Fruit fly (Drosophila melanogaster) whole organism, wandering third instar larva: Measurements from ENCODE around the gene CG13067.
A peak's percentile ranks its signal among the peaks of the same experiment; 100 is the strongest.

Source experiments
- CG32264 ChIP-seq: fragments of 200-800 bp; sonication (Bioruptor generic); optimal IDR thresholded peaks from 2 replicates; lab custom pipeline; 2016; ENCODE audit warnings: missing biosample characterization, missing genetic modification characterization
- CrebA ChIP-seq: fragments of 200-800 bp; sonication (Bioruptor generic); optimal IDR thresholded peaks from 2 replicates; lab custom pipeline; 2016; ENCODE audit warnings: missing biosample characterization, mild to moderate bottlenecking, missing genetic modification characterization, borderline replicate concordance
- Dfd ChIP-seq: fragments of >200 bp; optimal IDR thresholded peaks from 2 replicates; lab custom pipeline; 2017; ENCODE audit warnings: missing biosample characterization, missing genetic modification characterization
- HLH106 ChIP-seq: fragments of 200-800 bp; optimal IDR thresholded peaks from 3 replicates; lab custom pipeline; 2019; ENCODE audit warnings: missing biosample characterization, mild to moderate bottlenecking, missing genetic modification characterization, moderate library complexity
- Hr78 ChIP-seq: fragments of >200 bp; optimal IDR thresholded peaks from 2 replicates; lab custom pipeline; 2017; ENCODE audit warnings: missing biosample characterization, missing genetic modification characterization
- Hr83 ChIP-seq: fragments of 200-300 bp; sonication (Bioruptor generic); optimal IDR thresholded peaks from 2 replicates; lab custom pipeline; 2016; ENCODE audit warnings: missing biosample characterization, mild to moderate bottlenecking, missing genetic modification characterization, moderate library complexity; ENCODE audit not compliant: poor library complexity, severe bottlenecking
- Rel ChIP-seq, 2 experiments: fragments of 200-800 bp; sonication (Bioruptor generic) in 1 of 2; optimal IDR thresholded peaks; 2 replicates in 1 of 2; 3 replicates in 1 of 2; lab custom pipeline; 2016 to 2019; ENCODE audit warnings: mild to moderate bottlenecking in 2 of 2, missing biosample characterization in 2 of 2, missing genetic modification characterization in 2 of 2, moderate library complexity in 1 of 2
- Sp1 ChIP-seq: fragments of 200-800 bp; sonication (Bioruptor generic); optimal IDR thresholded peaks from 3 replicates; lab custom pipeline; 2019; ENCODE audit warnings: missing biosample characterization, mild to moderate bottlenecking, missing genetic modification characterization, moderate library complexity
- Vsx2 ChIP-seq: fragments of 200-300, 225-300 bp; sonication (Bioruptor generic); optimal IDR thresholded peaks from 2 replicates; lab custom pipeline; 2018; ENCODE audit warnings: missing biosample characterization, missing genetic modification characterization; ENCODE audit not compliant: partially characterized antibody
- dmrt93B ChIP-seq: fragments of 200-800 bp; sonication (Bioruptor generic); optimal IDR thresholded peaks from 2 replicates; lab custom pipeline; 2018; ENCODE audit warnings: missing biosample characterization, mild to moderate bottlenecking, missing genetic modification characterization
- dsf ChIP-seq: sonication (Bioruptor generic); optimal IDR thresholded peaks from 2 replicates; lab custom pipeline; 2016; ENCODE audit warnings: missing biosample characterization, missing genetic modification characterization, borderline replicate concordance
- ey ChIP-seq: fragments of 200-800 bp; sonication (Bioruptor generic); optimal IDR thresholded peaks from 2 replicates; lab custom pipeline; 2016; ENCODE audit warnings: missing biosample characterization, missing genetic modification characterization
- foxo ChIP-seq, 2 experiments: fragments of 200-800 bp; sonication (Bioruptor generic); optimal IDR thresholded peaks; 2 replicates in 1 of 2; 3 replicates in 1 of 2; lab custom pipeline; 2016 to 2017; ENCODE audit warnings: missing biosample characterization in 2 of 2, missing genetic modification characterization in 2 of 2
- h ChIP-seq: fragments of 200-800 bp; sonication (Bioruptor generic); optimal IDR thresholded peaks from 3 replicates; lab custom pipeline; 2016; ENCODE audit warnings: missing biosample characterization, mild to moderate bottlenecking, missing genetic modification characterization
- jim ChIP-seq: fragments of 175-275, 200-325 bp; sonication (Bioruptor generic); optimal IDR thresholded peaks from 2 replicates; lab custom pipeline; 2016; ENCODE audit warnings: missing biosample characterization, mild to moderate bottlenecking, missing genetic modification characterization
- pan ChIP-seq: fragments of >200 bp; optimal IDR thresholded peaks from 2 replicates; lab custom pipeline; 2017
- rgr ChIP-seq: fragments of 200-800 bp; sonication (Bioruptor generic); optimal IDR thresholded peaks from 3 replicates; lab custom pipeline; 2016; ENCODE audit warnings: missing biosample characterization, mild to moderate bottlenecking, missing genetic modification characterization
- sage ChIP-seq: fragments of 200-800 bp; sonication (Bioruptor generic); optimal IDR thresholded peaks from 2 replicates; lab custom pipeline; 2016; ENCODE audit warnings: missing biosample characterization, mild to moderate bottlenecking, missing genetic modification characterization
- sv ChIP-seq: fragments of 200-800 bp; sonication (Bioruptor generic); optimal IDR thresholded peaks from 3 replicates; lab custom pipeline; 2016; ENCODE audit warnings: missing biosample characterization, missing genetic modification characterization
- tai ChIP-seq: sonication (Bioruptor generic); optimal IDR thresholded peaks from 2 replicates; lab custom pipeline; 2016; ENCODE audit warnings: missing biosample characterization, missing genetic modification characterization
- woc ChIP-seq: sonication (Bioruptor generic); optimal IDR thresholded peaks from 2 replicates; lab custom pipeline; 2016; ENCODE audit warnings: missing biosample characterization, mild to moderate bottlenecking, missing genetic modification characterization

CG13067 gene

dm6 chr3L:16272338-16272959, 1.4 kb downstream of the CG13067 start, which contains the start of gene CG13066:
TSS of gene CG13066 (plus strand) at chr3L:16272909.
- TF ChIP-seq dmrt93B (GFP tag; lab: Kevin White, UChicago) (no peak), HLH106 (tag; lab: Kevin White, UChicago) (no peak)

- TF ChIP-seq Hr78 (GFP tag; lab: Kevin White, UChicago) (no peak), sv (GFP tag; lab: Kevin White, UChicago) (no peak)
These were observed 4.4 kb downstream of the CG13067 start for dm6 chr3L:16275391-16276017.

- TF ChIP-seq sage (GFP tag; lab: Kevin White, UChicago) (no peak), Hr78 (GFP tag; lab: Kevin White, UChicago) (no peak), dsf (no peak), woc (GFP tag; lab: Kevin White, UChicago) (no peak), jim (GFP tag; lab: Kevin White, UChicago) (no peak), ey (no peak), dmrt93B (GFP tag; lab: Kevin White, UChicago) (no peak), rgr (GFP tag; lab: Kevin White, UChicago) (no peak), Hr83 (GFP tag; lab: Kevin White, UChicago) (no peak), h (GFP tag; lab: Kevin White, UChicago) (no peak), pan (lab: Kevin White, UChicago) (no peak)
These were observed 6.1 kb downstream of the CG13067 start, which contains the start of gene CG13065 for dm6 chr3L:16277135-16277534. TSS of gene CG13065 (plus strand) at chr3L:16277435.

- no peak for TF ChIP-seq CrebA (GFP tag; lab: Kevin White, UChicago)
- TF ChIP-seq sage (GFP tag; lab: Kevin White, UChicago): no peak
- TF ChIP-seq Rel (GFP tag; optimal IDR thresholded peaks at IDR 0.05; lab: Kevin White, UChicago): no peak
- no peak for TF ChIP-seq Rel (tag; optimal IDR thresholded peaks at IDR 0.05; lab: Kevin White, UChicago)
These were observed 8.1 kb downstream of the CG13067 start, which contains the start of gene CG13050 for dm6 chr3L:16279171-16279570. TSS of gene CG13050 (minus strand) at chr3L:16279271.

- TF ChIP-seq tai (GFP tag; lab: Kevin White, UChicago): no peak
- TF ChIP-seq ey: no peak
- TF ChIP-seq Vsx2 (GFP tag; lab: Kevin White, UChicago): peak; percentile 70
- no peak for TF ChIP-seq dmrt93B (GFP tag; lab: Kevin White, UChicago)
These were observed 8.9 kb downstream of the CG13067 start, which contains the start of gene CG13064 for dm6 chr3L:16279987-16280454. TSS of gene CG13064 (plus strand) at chr3L:16280404.

- peak; percentile 80 for TF ChIP-seq Dfd (GFP tag; lab: Kevin White, UChicago)
- no peak for TF ChIP-seq Rel (GFP tag; optimal IDR thresholded peaks at IDR 0.05; lab: Kevin White, UChicago)
- TF ChIP-seq Rel (tag; optimal IDR thresholded peaks at IDR 0.05; lab: Kevin White, UChicago): no peak
- TF ChIP-seq foxo (GFP tag; optimal IDR thresholded peaks at IDR 0.05; lab: Kevin White, UChicago): no peak
These were observed 10.9 kb downstream of the CG13067 start, which contains the start of gene CG13049 for dm6 chr3L:16281880-16282556. TSS of gene CG13049 (minus strand) at chr3L:16281930.

- TF ChIP-seq Sp1 (GFP tag; lab: Kevin White, UChicago) (no peak), CG32264 (GFP tag; lab: Kevin White, UChicago) (no peak)
These were observed 12.7 kb downstream of the CG13067 start, which contains the start of gene CG13048 for dm6 chr3L:16283821-16284220. TSS of gene CG13048 (minus strand) at chr3L:16283921.
